Worm (Caenorhabditis elegans): ENCODE measurements around the gene C09B8.8.

The C09B8.8 gene

ce11 chrX:6057580-6058305, 42.5 kb downstream of the C09B8.8 start, which contains the start of gene gln-1:
Gene gln-1, plus strand, starts transcription at chrX:6058255.
- TF ChIP-seq ceh-79 (tag; optimal IDR thresholded peaks at IDR 0.05) (no peak), hmg-20 (GFP tag; IDR thresholded peaks at IDR 0.05) (no peak), F23B12.7 (tag; optimal IDR thresholded peaks at IDR 0.05; ENCODE audit: insufficient read depth) (no peak), nhr-80 (tag; optimal IDR thresholded peaks at IDR 0.05) (peak; percentile 95), bed-2 (GFP tag; IDR thresholded peaks at IDR 0.05) (no peak), nhr-90 (tag; optimal IDR thresholded peaks at IDR 0.05) (peak; percentile 35), somi-1 (GFP tag; optimal IDR thresholded peaks at IDR 0.05) (no peak), ztf-3 (GFP tag; optimal IDR thresholded peaks at IDR 0.05) (no peak), F55B11.4 (tag; optimal IDR thresholded peaks at IDR 0.05; ENCODE audit: borderline replicate concordance, insufficient read depth) (no peak), cebp-1 (GFP tag; IDR thresholded peaks at IDR 0.05) (no peak), cebp-1 (tag; optimal IDR thresholded peaks at IDR 0.05) (peak; percentile 46), zfh-2 (GFP tag; conservative IDR thresholded peaks at IDR 0.05) (peak; percentile 34; the same call in 1 of the 2 replicates), madf-10 (tag; optimal IDR thresholded peaks at IDR 0.05) (peak; percentile 5), nfya-2 (GFP tag; IDR thresholded peaks at IDR 0.05) (no peak), rcor-1 (GFP tag; IDR thresholded peaks at IDR 0.05) (no peak), dox-1 (GFP tag; IDR thresholded peaks at IDR 0.05) (0 out of 2 replicates have a peak, but pooled peaks have one; percentile 53), F52B5.7 (tag; optimal IDR thresholded peaks at IDR 0.05) (no peak), repo-1 (tag; optimal IDR thresholded peaks at IDR 0.05) (no peak), hmg-1.2 (GFP tag; IDR thresholded peaks at IDR 0.05) (peak; percentile 35; the same call in 1 of the 2 replicates), F10E7.11 (tag; optimal IDR thresholded peaks at IDR 0.05) (no peak), nhr-120 (GFP tag; IDR thresholded peaks at IDR 0.05) (no peak), let-607 (tag; optimal IDR thresholded peaks at IDR 0.05) (peak; percentile 16 to 34), ZK185.1 (tag; optimal IDR thresholded peaks at IDR 0.05; ENCODE audit: poor library complexity, severe bottlenecking) (peak; percentile 4), ceh-27 (GFP tag; optimal IDR thresholded peaks at IDR 0.05) (no peak), unc-62 (GFP tag; optimal IDR thresholded peaks at IDR 0.05) (no peak)

DNA sequence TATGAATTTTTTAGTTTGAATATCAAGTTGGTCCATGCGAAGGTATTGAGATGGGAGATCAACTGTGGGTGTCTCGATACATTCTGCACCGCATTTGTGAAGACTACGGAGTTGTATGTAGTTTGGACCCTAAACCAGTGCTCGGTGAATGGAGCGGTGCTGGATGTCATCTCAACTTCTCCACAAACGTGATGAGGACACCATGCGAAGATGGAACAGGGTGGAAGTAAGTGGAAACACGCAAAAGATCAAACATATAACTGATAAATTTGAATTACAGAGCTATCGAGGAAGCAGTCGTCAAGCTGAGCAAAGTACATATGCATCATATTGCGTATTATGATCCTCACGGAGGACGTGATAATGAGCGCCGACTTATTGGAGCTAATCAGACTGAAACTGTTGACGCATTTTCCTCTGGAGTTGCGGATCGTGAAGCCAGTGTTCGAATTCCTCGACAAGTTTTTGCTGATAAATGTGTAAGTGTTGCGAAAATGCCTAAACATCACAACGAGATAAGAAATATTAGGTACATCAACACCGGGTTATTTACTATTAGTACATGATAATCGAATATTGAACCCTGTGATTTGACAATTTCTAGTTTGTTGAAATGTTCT, 44.0 kb downstream of the C09B8.8 start:
- TF ChIP-seq madf-6 (GFP tag; IDR thresholded peaks at IDR 0.05) (no peak), bed-2 (GFP tag; IDR thresholded peaks at IDR 0.05) (no peak), xnd-1 (tag; optimal IDR thresholded peaks at IDR 0.05) (no peak), snpc-3.4 (tag; optimal IDR thresholded peaks at IDR 0.05) (no peak), ceh-91 (GFP tag; IDR thresholded peaks at IDR 0.05) (no peak), nhr-80 (tag; optimal IDR thresholded peaks at IDR 0.05) (peak; percentile 82), snpc-4 (GFP tag; optimal IDR thresholded peaks at IDR 0.05) (no peak), snpc-4 (tag; optimal IDR thresholded peaks at IDR 0.05) (no peak), B0261.1 (tag; optimal IDR thresholded peaks at IDR 0.05) (no peak), F49E8.2 (tag; optimal IDR thresholded peaks at IDR 0.05; ENCODE audit: insufficient read depth) (no peak), madf-10 (tag; optimal IDR thresholded peaks at IDR 0.05) (peak; percentile 7), F39B2.1 (GFP tag; IDR thresholded peaks at IDR 0.05) (no peak)

DNA sequence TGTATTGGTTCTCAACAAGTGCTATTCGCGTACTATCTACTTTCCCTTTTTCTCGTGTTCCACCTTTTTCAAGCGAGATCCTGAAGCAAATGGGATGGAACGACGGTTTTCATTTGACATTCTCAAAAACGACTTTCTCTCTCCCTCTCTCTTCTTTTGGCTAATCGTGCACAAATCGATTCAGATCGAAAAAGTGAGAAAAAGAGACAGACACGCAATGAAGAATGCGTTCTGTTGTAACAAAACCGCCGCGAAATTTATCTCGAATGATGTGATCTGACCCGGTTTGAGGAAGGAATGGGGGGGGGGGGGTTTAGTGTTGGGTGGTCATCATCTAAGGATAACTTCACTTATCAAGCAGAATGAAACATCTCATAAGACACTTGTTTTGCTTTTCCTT, 49.1 kb downstream of the C09B8.8 start:
- TF ChIP-seq ceh-40 (GFP tag; IDR thresholded peaks at IDR 0.05) (no peak), mcd-1 (GFP tag; IDR thresholded peaks at IDR 0.05) (no peak)
